Worm (Caenorhabditis elegans) whole organism, L2 larva: ENCODE data around the gene gba-1.
A peak's percentile ranks its signal among the peaks of the same experiment; 100 is the strongest.

Experiments
- C34F6.9 ChIP-seq: fragments of 150-350 bp; optimal IDR thresholded peaks from 2 replicates; lab custom pipeline; 2014; ENCODE audit warnings: missing biosample characterization, missing genetic modification characterization
- F13H6.1 ChIP-seq: sonication (generic microtip); optimal IDR thresholded peaks from 2 replicates; lab custom pipeline; 2016; ENCODE audit warnings: missing genetic modification characterization, missing compliant biosample characterization
- R02D3.7 ChIP-seq: fragments of 150-350 bp; optimal IDR thresholded peaks from 2 replicates; lab custom pipeline; 2014; ENCODE audit warnings: missing biosample characterization, missing genetic modification characterization
- Y55F3AM.14 ChIP-seq: fragments of 200-800 bp; sonication (Bioruptor generic); optimal IDR thresholded peaks from 2 replicates; lab custom pipeline; 2018; ENCODE audit warnings: mild to moderate bottlenecking, missing genetic modification characterization, missing compliant biosample characterization
- ZK546.5 ChIP-seq: sonication (generic microtip); optimal IDR thresholded peaks from 2 replicates; lab custom pipeline; 2017; ENCODE audit warnings: missing biosample characterization, missing genetic modification characterization
- alr-1 ChIP-seq: fragments of 150-350 bp; optimal IDR thresholded peaks from 2 replicates; lab custom pipeline; 2014; ENCODE audit warnings: missing biosample characterization, missing genetic modification characterization
- aly-2 ChIP-seq: fragments of 150-350 bp; optimal IDR thresholded peaks from 2 replicates; lab custom pipeline; 2014; ENCODE audit warnings: missing biosample characterization, missing genetic modification characterization
- ceh-82 ChIP-seq: fragments of 150-350 bp; optimal IDR thresholded peaks from 2 replicates; lab custom pipeline; 2014; ENCODE audit warnings: missing biosample characterization, missing genetic modification characterization
- crh-2 ChIP-seq: sonication (generic microtip); optimal IDR thresholded peaks from 2 replicates; lab custom pipeline; 2017; ENCODE audit warnings: missing biosample characterization, missing genetic modification characterization
- dmd-4 ChIP-seq: sonication (generic microtip); optimal IDR thresholded peaks from 2 replicates; lab custom pipeline; 2017; ENCODE audit warnings: missing biosample characterization, missing genetic modification characterization
- egl-27 ChIP-seq: sonication (generic microtip); optimal IDR thresholded peaks from 3 replicates; lab custom pipeline; 2017; ENCODE audit warnings: missing biosample characterization, missing genetic modification reagents, missing genetic modification characterization
- elt-3 ChIP-seq: sonication (generic microtip); optimal IDR thresholded peaks from 2 replicates; lab custom pipeline; 2017; ENCODE audit warnings: missing biosample characterization, missing genetic modification characterization
- fos-1 ChIP-seq: fragments of 150-350 bp; optimal IDR thresholded peaks from 2 replicates; lab custom pipeline; 2014; ENCODE audit warnings: missing biosample characterization, missing genetic modification characterization
- gmeb-1 ChIP-seq: fragments of 150-350 bp; optimal IDR thresholded peaks from 2 replicates; lab custom pipeline; 2014; ENCODE audit warnings: missing biosample characterization, missing genetic modification characterization
- lin-11 ChIP-seq: fragments of 150-350 bp; sonication (generic microtip); optimal IDR thresholded peaks from 2 replicates; lab custom pipeline; 2014; ENCODE audit warnings: missing biosample characterization, missing genetic modification characterization, inconsistent platforms, mixed read lengths
- lin-13 ChIP-seq: fragments of 150-350 bp; optimal IDR thresholded peaks from 2 replicates; lab custom pipeline; 2014; ENCODE audit warnings: missing biosample characterization, missing genetic modification reagents, missing genetic modification characterization
- lsy-2 ChIP-seq, 2 experiments: fragments of 150-350 bp in 1 of 2; sonication (generic microtip) in 1 of 2; optimal IDR thresholded peaks; 2 replicates each; lab custom pipeline; 2014 to 2017; ENCODE audit warnings: missing biosample characterization in 2 of 2, missing genetic modification characterization in 2 of 2
- mab-5 ChIP-seq: fragments of 150-350 bp; optimal IDR thresholded peaks from 2 replicates; lab custom pipeline; 2014; ENCODE audit warnings: missing biosample characterization, missing genetic modification characterization
- mbf-1 ChIP-seq: sonication (generic microtip); optimal IDR thresholded peaks from 2 replicates; lab custom pipeline; 2017; ENCODE audit warnings: missing biosample characterization, missing genetic modification characterization
- mdl-1 ChIP-seq, 2 experiments: fragments of 150-350 bp in 1 of 2; sonication (generic microtip) in 1 of 2; optimal IDR thresholded peaks; 2 replicates each; lab custom pipeline; 2017; ENCODE audit warnings: missing biosample characterization in 2 of 2, missing genetic modification characterization in 2 of 2
- nhr-10 ChIP-seq: sonication (generic microtip); optimal IDR thresholded peaks from 2 replicates; lab custom pipeline; 2017; ENCODE audit warnings: missing biosample characterization, missing genetic modification characterization
- nhr-11 ChIP-seq: fragments of 150-350 bp; optimal IDR thresholded peaks from 2 replicates; lab custom pipeline; 2014; ENCODE audit warnings: missing biosample characterization, missing genetic modification characterization
- nhr-129 ChIP-seq: fragments of 150-350 bp; optimal IDR thresholded peaks from 2 replicates; lab custom pipeline; 2014; ENCODE audit warnings: missing biosample characterization, missing genetic modification characterization
- nhr-23 ChIP-seq: fragments of 150-350 bp; optimal IDR thresholded peaks from 2 replicates; lab custom pipeline; 2014; ENCODE audit warnings: missing biosample characterization, missing genetic modification reagents, missing genetic modification characterization
- nhr-237 ChIP-seq: fragments of 150-350 bp; optimal IDR thresholded peaks from 2 replicates; lab custom pipeline; 2014; ENCODE audit warnings: missing biosample characterization, missing genetic modification characterization
- nhr-25 ChIP-seq: fragments of 150-350 bp; sonication (generic microtip); optimal IDR thresholded peaks from 3 replicates; lab custom pipeline; 2014; ENCODE audit warnings: missing biosample characterization, missing genetic modification characterization
- nhr-77 ChIP-seq: fragments of 150-350 bp; optimal IDR thresholded peaks from 2 replicates; lab custom pipeline; 2014; ENCODE audit warnings: missing biosample characterization, missing genetic modification characterization
- peb-1 ChIP-seq: fragments of 150-350 bp; optimal IDR thresholded peaks from 2 replicates; lab custom pipeline; 2014; ENCODE audit warnings: missing biosample characterization, missing genetic modification characterization
- sem-4 ChIP-seq: fragments of 150-350 bp; optimal IDR thresholded peaks from 2 replicates; lab custom pipeline; 2014; ENCODE audit warnings: missing biosample characterization, missing genetic modification reagents, missing genetic modification characterization
- skn-1 ChIP-seq: sonication (generic microtip); optimal IDR thresholded peaks from 2 replicates; lab custom pipeline; 2017; ENCODE audit warnings: missing biosample characterization, missing genetic modification characterization
- sma-9 ChIP-seq, 2 experiments: fragments of 150-350 bp in 1 of 2; sonication (generic microtip) in 1 of 2; optimal IDR thresholded peaks; 2 replicates each; lab custom pipeline; 2014 to 2016; ENCODE audit warnings: missing genetic modification characterization in 2 of 2, mild to moderate bottlenecking in 1 of 2, missing biosample characterization in 1 of 2, missing compliant biosample characterization in 1 of 2, missing genetic modification reagents in 1 of 2, moderate library complexity in 1 of 2
- snpc-4 ChIP-seq: fragments of 150-350 bp; optimal IDR thresholded peaks from 2 replicates; lab custom pipeline; 2014; ENCODE audit warnings: missing biosample characterization, missing genetic modification characterization
- unc-39 ChIP-seq: fragments of 150-350 bp; optimal IDR thresholded peaks from 2 replicates; lab custom pipeline; 2014; ENCODE audit warnings: missing biosample characterization, missing genetic modification characterization
- unc-55 ChIP-seq: fragments of 150-350 bp; sonication (generic microtip); optimal IDR thresholded peaks from 3 replicates; lab custom pipeline; 2014; ENCODE audit warnings: missing biosample characterization, missing genetic modification reagents, missing genetic modification characterization
- unc-62 ChIP-seq: fragments of 150-350 bp; optimal IDR thresholded peaks from 2 replicates; lab custom pipeline; 2014; ENCODE audit warnings: missing biosample characterization, missing genetic modification reagents, missing genetic modification characterization
- zag-1 ChIP-seq: fragments of 150-350 bp; optimal IDR thresholded peaks from 2 replicates; lab custom pipeline; 2014; ENCODE audit warnings: missing biosample characterization, missing genetic modification characterization
- ztf-11 ChIP-seq: sonication (generic microtip); optimal IDR thresholded peaks from 2 replicates; lab custom pipeline; 2017; ENCODE audit warnings: missing biosample characterization, missing genetic modification characterization

The gba-1 gene

ce11 chrII:2176688-2177087 lies at the start of gene gba-1:
TSS of gene gba-1 (plus strand) at chrII:2176741.
- TF ChIP-seq alr-1 (tag; lab: Kevin White, UChicago) (no peak), elt-3 (no peak), ztf-11 (no peak), crh-2 (tag; lab: Kevin White, UChicago) (peak; percentile 10), ceh-82 (no peak), snpc-4 (no peak), nhr-11 (tag; lab: Kevin White, UChicago) (no peak), nhr-23 (tag; lab: Kevin White, UChicago) (no peak), fos-1 (tag; lab: Kevin White, UChicago) (peak; percentile 30)

ce11 chrII:2130770-2131169 lies 45.8 kb upstream of the gba-1 start, which contains the start of gene sdz-28:
TSS of gene sdz-28 (plus strand) at chrII:2131070.
- TF ChIP-seq elt-3 (no peak), F13H6.1 (no peak), aly-2 (no peak), nhr-25 (no peak), lin-11 (no peak), mab-5 (no peak), lin-13 (GFP tag; lab: Kevin White, UChicago) (no peak), mdl-1 (tag; optimal IDR thresholded peaks at IDR 0.05; lab: Kevin White, UChicago) (no peak), peb-1 (tag; lab: Kevin White, UChicago) (no peak), R02D3.7 (tag; lab: Kevin White, UChicago) (no peak)

- TF ChIP-seq nhr-129 (tag; lab: Kevin White, UChicago), result no peak
- no peak for TF ChIP-seq fos-1 (tag; lab: Kevin White, UChicago)
- no peak for TF ChIP-seq ceh-82
Measured at ce11 chrII:2135604-2136003, 40.9 kb upstream of the gba-1 start, which contains the start of gene hpo-7. TSS of gene hpo-7 (minus strand) at chrII:2135704.

ce11 chrII:2137235-2137634 lies 39.3 kb upstream of the gba-1 start, which contains the start of gene C40A11.4:
TSS of gene C40A11.4 (plus strand) at chrII:2137422.
- TF ChIP-seq aly-2, result no peak
- TF ChIP-seq C34F6.9, result no peak
- TF ChIP-seq fos-1 (tag; lab: Kevin White, UChicago), result no peak
- TF ChIP-seq mab-5, result no peak
- TF ChIP-seq peb-1 (tag; lab: Kevin White, UChicago), result no peak
- no peak for TF ChIP-seq crh-2 (tag; lab: Kevin White, UChicago)
- no peak for TF ChIP-seq sem-4 (tag; lab: Kevin White, UChicago)
- TF ChIP-seq skn-1, result no peak
- TF ChIP-seq, all 48 proteins: peak for 0

ce11 chrII:2138901-2139300 lies 37.6 kb upstream of the gba-1 start:
- TF ChIP-seq sma-9 (GFP tag; optimal IDR thresholded peaks at IDR 0.05; lab: Kevin White, UChicago) (no peak), sma-9 (tag; optimal IDR thresholded peaks at IDR 0.05; lab: Kevin White, UChicago) (no peak), lsy-2 (tag; optimal IDR thresholded peaks at IDR 0.05; lab: Kevin White, UChicago) (no peak), Y55F3AM.14 (GFP tag; lab: Kevin White, UChicago) (no peak), F13H6.1 (no peak), nhr-77 (tag; lab: Kevin White, UChicago) (no peak), elt-3 (no peak), nhr-129 (tag; lab: Kevin White, UChicago) (no peak), zag-1 (no peak), unc-55 (GFP tag; lab: Kevin White, UChicago) (no peak), unc-39 (tag; lab: Kevin White, UChicago) (no peak), nhr-23 (tag; lab: Kevin White, UChicago) (no peak), C34F6.9 (no peak), nhr-10 (tag; lab: Kevin White, UChicago) (no peak), nhr-11 (tag; lab: Kevin White, UChicago) (no peak), mdl-1 (tag; optimal IDR thresholded peaks at IDR 0.05; lab: Kevin White, UChicago) (no peak), R02D3.7 (tag; lab: Kevin White, UChicago) (no peak)

ce11 chrII:2140817-2141216 lies 35.7 kb upstream of the gba-1 start, which contains the start of gene C40A11.3:
TSS of gene C40A11.3 (plus strand) at chrII:2141117.
- TF ChIP-seq ztf-11 (no peak), elt-3 (no peak), unc-55 (GFP tag; lab: Kevin White, UChicago) (no peak), alr-1 (tag; lab: Kevin White, UChicago) (no peak), lin-11 (no peak), dmd-4 (tag; lab: Kevin White, UChicago) (no peak), nhr-77 (tag; lab: Kevin White, UChicago) (no peak), mbf-1 (tag; lab: Kevin White, UChicago) (no peak), egl-27 (no peak), ZK546.5 (tag; lab: Kevin White, UChicago) (no peak), nhr-237 (tag; lab: Kevin White, UChicago) (no peak), nhr-25 (no peak), gmeb-1 (no peak), unc-62 (GFP tag; lab: Kevin White, UChicago) (no peak)
- TF ChIP-seq, all 48 proteins: peak for 0
